Worm (Caenorhabditis elegans): Measurements from ENCODE around the gene ceh-74.

ce11 chrV:14145267-14145666, 32.6 kb upstream of the ceh-74 start, which contains the start of gene par-1:
- TF ChIP-seq nhr-77 (tag; optimal IDR thresholded peaks at IDR 0.05): no peak
- no peak for TF ChIP-seq zag-1 (tag; optimal IDR thresholded peaks at IDR 0.05)
- TF ChIP-seq egl-27 (tag; optimal IDR thresholded peaks at IDR 0.05): no peak
- TF ChIP-seq lin-39 (tag; optimal IDR thresholded peaks at IDR 0.05): no peak
- TF ChIP-seq nhr-11 (tag; optimal IDR thresholded peaks at IDR 0.05): no peak
- TF ChIP-seq unc-39 (tag; optimal IDR thresholded peaks at IDR 0.05): no peak
- no peak for TF ChIP-seq mdl-1 (tag; optimal IDR thresholded peaks at IDR 0.05)
- TF ChIP-seq elt-1 (tag; optimal IDR thresholded peaks at IDR 0.05): no peak
- no peak for TF ChIP-seq nhr-76 (tag; optimal IDR thresholded peaks at IDR 0.05)
- TF ChIP-seq fos-1 (tag; optimal IDR thresholded peaks at IDR 0.05): no peak
- TF ChIP-seq fkh-10 (GFP tag; optimal IDR thresholded peaks at IDR 0.05): no peak
- TF ChIP-seq pha-4 (tag; optimal IDR thresholded peaks at IDR 0.05): no peak

All from whole organism, L3 larva.